Worm (Caenorhabditis elegans) whole organism, midembryonic: Measurements from ENCODE around the gene R07G3.7.

Source experiments
- cog-1 ChIP-seq: sonication (generic microtip); optimal IDR thresholded peaks from 2 replicates; lab custom pipeline; 2016; ENCODE audit warnings: missing genetic modification characterization, missing compliant biosample characterization
- flt-1 ChIP-seq: fragments of 200-800 bp; sonication (Bioruptor generic); IDR thresholded peaks from 2 replicates; pipeline ENCODE4 v1.3.6; 2022; ENCODE audit warnings: missing genetic modification characterization, missing compliant biosample characterization
- ztf-23 ChIP-seq: fragments of 200-800 bp; sonication (Bioruptor generic); IDR thresholded peaks from 2 replicates; pipeline ENCODE4 v1.3.6; 2022; ENCODE audit warnings: missing genetic modification reagents, missing genetic modification characterization, missing compliant biosample characterization
- ztf-29 ChIP-seq: fragments of 200-800 bp; sonication (Bioruptor generic); IDR thresholded peaks from 2 replicates; pipeline ENCODE4 v1.3.6; 2022; ENCODE audit warnings: missing genetic modification reagents, missing genetic modification characterization, missing compliant biosample characterization

DNA sequence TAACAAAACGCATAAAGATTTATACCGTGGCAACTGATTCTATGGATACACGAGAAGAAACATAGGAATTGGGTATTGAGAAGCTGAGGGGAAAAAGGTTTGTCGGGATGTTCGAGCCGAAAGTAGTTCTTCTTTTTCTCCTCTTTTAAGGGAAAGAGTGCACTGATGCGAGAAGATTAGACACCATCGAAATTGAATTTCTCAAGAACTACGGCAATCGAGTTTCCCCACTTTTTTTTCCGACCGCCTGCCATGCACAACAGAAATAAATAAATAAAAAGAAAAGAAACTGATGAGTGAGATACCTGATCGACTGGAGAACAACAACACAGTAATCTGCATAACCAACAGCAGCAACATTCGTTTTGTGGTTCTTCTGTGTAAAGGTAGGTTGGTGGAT is 19.3 kb downstream of the R07G3.7 start:
- no peak for TF ChIP-seq ztf-29 (GFP tag; lab: Robert Waterston, UW)
- TF ChIP-seq flt-1 = no peak
- no peak for TF ChIP-seq cog-1
- TF ChIP-seq ztf-23 (GFP tag; lab: Robert Waterston, UW) = no peak
